Worm (Caenorhabditis elegans) whole organism, L2 larva: ENCODE data around the gene acs-7.

Experiments
- dmd-4 ChIP-seq: sonication (generic microtip); optimal IDR thresholded peaks from 2 replicates; lab custom pipeline; 2017; ENCODE audit warnings: missing biosample characterization, missing genetic modification characterization
- elt-1 ChIP-seq: fragments of 150-350 bp; optimal IDR thresholded peaks from 2 replicates; lab custom pipeline; 2014; ENCODE audit warnings: missing biosample characterization, missing genetic modification characterization
- lsy-2 ChIP-seq, 2 experiments: fragments of 150-350 bp in 1 of 2; sonication (generic microtip) in 1 of 2; optimal IDR thresholded peaks; 2 replicates each; lab custom pipeline; 2014 to 2017; ENCODE audit warnings: missing biosample characterization in 2 of 2, missing genetic modification characterization in 2 of 2
- unc-39 ChIP-seq: fragments of 150-350 bp; optimal IDR thresholded peaks from 2 replicates; lab custom pipeline; 2014; ENCODE audit warnings: missing biosample characterization, missing genetic modification characterization
- ztf-1 ChIP-seq: fragments of 200-800 bp; sonication (Bioruptor generic); conservative IDR thresholded peaks from 2 replicates; pipeline ENCODE4 v1.3.6; 2022; ENCODE audit warnings: missing genetic modification characterization, missing compliant biosample characterization
- ztf-4 ChIP-seq: fragments of 150-350 bp; optimal IDR thresholded peaks from 2 replicates; lab custom pipeline; 2014; ENCODE audit warnings: missing biosample characterization, missing genetic modification characterization

- TF ChIP-seq ztf-4 (tag; lab: Kevin White, UChicago) (no peak), lsy-2 (tag; optimal IDR thresholded peaks at IDR 0.05; lab: Kevin White, UChicago) (no peak), ztf-1 (no peak), unc-39 (no peak), elt-1 (tag; lab: Kevin White, UChicago) (no peak), dmd-4 (tag; lab: Kevin White, UChicago) (no peak)
Observed at ce11 chrII:9266755-9267154, 25.1 kb upstream of the acs-7 start, which contains the start of gene C01G6.2.
